Fruit fly (Drosophila melanogaster): ENCODE data around the gene Crg-1.
"Not testable (repeated sequence)": the region's sequence is repeated elsewhere in the genome, so short reads cannot be mapped to it uniquely, and the experiment has no call there.

dm6 chrX:3802016-3802415, 9.0 kb downstream of the Crg-1 start, which contains the start of gene fd3F:
- not testable (repeated sequence) for TF ChIP-seq psq, Sin3A, h, insv (optimal IDR thresholded peaks at IDR 0.05)

Measured in Kc167 (cell line).